Worm (Caenorhabditis elegans) whole organism, L3 larva: ENCODE measurements around the gene mnk-1.

Experiments
- R02D3.7 ChIP-seq: fragments of 150-350 bp; optimal IDR thresholded peaks from 2 replicates; lab custom pipeline; 2014; ENCODE audit warnings: missing biosample characterization, missing genetic modification characterization
- ZK546.5 ChIP-seq: sonication (generic microtip); optimal IDR thresholded peaks from 2 replicates; lab custom pipeline; 2017; ENCODE audit warnings: missing biosample characterization, missing genetic modification characterization
- aly-2 ChIP-seq: fragments of 150-350 bp; optimal IDR thresholded peaks from 2 replicates; lab custom pipeline; 2014; ENCODE audit warnings: missing biosample characterization, missing genetic modification characterization
- ama-1 ChIP-seq: fragments of 150-350 bp; optimal IDR thresholded peaks from 2 replicates; lab custom pipeline; 2018
- ceh-16 ChIP-seq: sonication (generic microtip); optimal IDR thresholded peaks from 2 replicates; lab custom pipeline; 2017; ENCODE audit warnings: missing biosample characterization, missing genetic modification characterization
- ceh-28 ChIP-seq: fragments of 150-350 bp; optimal IDR thresholded peaks from 2 replicates; lab custom pipeline; 2014; ENCODE audit warnings: missing biosample characterization, missing genetic modification reagents, missing genetic modification characterization
- ceh-82 ChIP-seq: fragments of 150-350 bp; optimal IDR thresholded peaks from 2 replicates; lab custom pipeline; 2014; ENCODE audit warnings: missing biosample characterization, missing genetic modification characterization
- ceh-9 ChIP-seq: sonication (generic microtip); optimal IDR thresholded peaks from 2 replicates; lab custom pipeline; 2018; ENCODE audit warnings: missing biosample characterization, missing genetic modification characterization
- daf-12 ChIP-seq: fragments of 150-350 bp; optimal IDR thresholded peaks from 2 replicates; lab custom pipeline; 2014; ENCODE audit warnings: missing biosample characterization, missing genetic modification reagents, missing genetic modification characterization
- egl-27 ChIP-seq: sonication (generic microtip); optimal IDR thresholded peaks from 4 replicates; lab custom pipeline; 2017; ENCODE audit warnings: missing biosample characterization, missing genetic modification reagents, missing genetic modification characterization
- egl-5 ChIP-seq: fragments of 150-350 bp; optimal IDR thresholded peaks from 2 replicates; lab custom pipeline; 2017; ENCODE audit warnings: missing biosample characterization, missing genetic modification reagents, missing genetic modification characterization, inconsistent platforms
- elt-1 ChIP-seq: fragments of 150-350 bp; optimal IDR thresholded peaks from 2 replicates; lab custom pipeline; 2014; ENCODE audit warnings: missing biosample characterization, missing genetic modification characterization
- elt-2 ChIP-seq: sonication (generic microtip); optimal IDR thresholded peaks from 2 replicates; lab custom pipeline; 2016; ENCODE audit warnings: missing genetic modification reagents, mild to moderate bottlenecking, missing genetic modification characterization, missing compliant biosample characterization
- elt-3 ChIP-seq, 3 experiments: fragments of 150-350 bp in 1 of 3; sonication (generic microtip) in 2 of 3; optimal IDR thresholded peaks; 2 replicates in 2 of 3; 4 replicates in 1 of 3; lab custom pipeline; 2014 to 2017; ENCODE audit warnings: missing biosample characterization in 3 of 3, missing genetic modification characterization in 3 of 3
- eor-1 ChIP-seq, 2 experiments: fragments of 150-350 bp; optimal IDR thresholded peaks; 2 replicates each; lab custom pipeline; 2014 to 2018; ENCODE audit warnings: missing biosample characterization in 2 of 2, missing genetic modification characterization in 2 of 2
- fkh-10 ChIP-seq: sonication (generic microtip); optimal IDR thresholded peaks from 2 replicates; lab custom pipeline; 2017; ENCODE audit warnings: missing biosample characterization, missing genetic modification reagents, missing genetic modification characterization
- fkh-2 ChIP-seq: fragments of 150-350 bp; optimal IDR thresholded peaks from 2 replicates; lab custom pipeline; 2014; ENCODE audit warnings: missing biosample characterization, missing genetic modification reagents, missing genetic modification characterization
- fos-1 ChIP-seq: fragments of 150-350 bp; optimal IDR thresholded peaks from 2 replicates; lab custom pipeline; 2014; ENCODE audit warnings: missing biosample characterization, missing genetic modification characterization
- hmg-11 ChIP-seq: sonication (generic microtip); optimal IDR thresholded peaks from 2 replicates; lab custom pipeline; 2016; ENCODE audit warnings: missing genetic modification characterization, missing compliant biosample characterization
- jun-1 ChIP-seq: fragments of 150-350 bp; optimal IDR thresholded peaks from 2 replicates; lab custom pipeline; 2014; ENCODE audit warnings: missing biosample characterization, missing genetic modification reagents, missing genetic modification characterization
- lin-15B ChIP-seq: fragments of 150-350 bp; optimal IDR thresholded peaks from 2 replicates; lab custom pipeline; 2014; ENCODE audit warnings: missing biosample characterization, missing genetic modification characterization
- lin-39 ChIP-seq: fragments of 150-350 bp; optimal IDR thresholded peaks from 2 replicates; lab custom pipeline; 2018; ENCODE audit warnings: missing biosample characterization, missing genetic modification reagents, missing genetic modification characterization
- lsy-12 ChIP-seq: sonication (generic microtip); optimal IDR thresholded peaks from 2 replicates; lab custom pipeline; 2016; ENCODE audit warnings: mild to moderate bottlenecking, missing genetic modification characterization, missing compliant biosample characterization
- mdl-1 ChIP-seq: fragments of 150-350 bp; optimal IDR thresholded peaks from 2 replicates; lab custom pipeline; 2014; ENCODE audit warnings: missing biosample characterization, missing genetic modification characterization
- mml-1 ChIP-seq: fragments of 150-350 bp; sonication (generic microtip); optimal IDR thresholded peaks from 3 replicates; lab custom pipeline; 2014; ENCODE audit warnings: missing biosample characterization, missing genetic modification characterization
- nfya-1 ChIP-seq: sonication (generic microtip); optimal IDR thresholded peaks from 2 replicates; lab custom pipeline; 2017; ENCODE audit warnings: missing genetic modification characterization, mild to moderate bottlenecking, missing compliant biosample characterization, antibody characterized with exemption, moderate library complexity; ENCODE audit not compliant: insufficient read depth
- nhr-11 ChIP-seq: fragments of 150-350 bp; optimal IDR thresholded peaks from 2 replicates; lab custom pipeline; 2014; ENCODE audit warnings: missing biosample characterization, missing genetic modification characterization
- nhr-12 ChIP-seq: fragments of 150-350 bp; optimal IDR thresholded peaks from 2 replicates; lab custom pipeline; 2014; ENCODE audit warnings: missing biosample characterization, missing genetic modification characterization
- nhr-23 ChIP-seq: fragments of 150-350 bp; optimal IDR thresholded peaks from 2 replicates; lab custom pipeline; 2014; ENCODE audit warnings: missing biosample characterization, missing genetic modification reagents, missing genetic modification characterization
- nhr-237 ChIP-seq: fragments of 150-350 bp; optimal IDR thresholded peaks from 2 replicates; lab custom pipeline; 2014; ENCODE audit warnings: missing biosample characterization, missing genetic modification characterization
- nhr-25 ChIP-seq: sonication (generic microtip); optimal IDR thresholded peaks from 2 replicates; lab custom pipeline; 2017; ENCODE audit warnings: missing biosample characterization, missing genetic modification characterization
- nhr-28 ChIP-seq: fragments of 150-350 bp; optimal IDR thresholded peaks from 2 replicates; lab custom pipeline; 2014; ENCODE audit warnings: missing biosample characterization, missing genetic modification characterization
- nhr-43 ChIP-seq: sonication (generic microtip); optimal IDR thresholded peaks from 2 replicates; lab custom pipeline; 2016; ENCODE audit warnings: mild to moderate bottlenecking, missing genetic modification characterization, missing compliant biosample characterization; ENCODE audit not compliant: poor library complexity, severe bottlenecking
- nhr-67 ChIP-seq: fragments of 150-350 bp; optimal IDR thresholded peaks from 2 replicates; lab custom pipeline; 2014; ENCODE audit warnings: missing biosample characterization, missing genetic modification characterization
- nhr-76 ChIP-seq: fragments of 150-350 bp; sonication (generic microtip); optimal IDR thresholded peaks from 5 replicates; lab custom pipeline; 2014; ENCODE audit warnings: missing biosample characterization, missing genetic modification characterization
- nhr-77 ChIP-seq: fragments of 150-350 bp; optimal IDR thresholded peaks from 2 replicates; lab custom pipeline; 2014; ENCODE audit warnings: missing biosample characterization, missing genetic modification characterization
- pha-4 ChIP-seq: fragments of 150-350 bp; optimal IDR thresholded peaks from 2 replicates; lab custom pipeline; 2014; ENCODE audit warnings: missing biosample characterization, missing genetic modification reagents, missing genetic modification characterization
- pqm-1 ChIP-seq: fragments of 150-350 bp; optimal IDR thresholded peaks from 2 replicates; lab custom pipeline; 2017; ENCODE audit warnings: missing biosample characterization, missing genetic modification characterization, inconsistent platforms
- sea-2 ChIP-seq: fragments of 150-350 bp; sonication (generic microtip); optimal IDR thresholded peaks from 4 replicates; lab custom pipeline; 2014; ENCODE audit warnings: missing biosample characterization, missing genetic modification reagents, missing genetic modification characterization
- skn-1 ChIP-seq: fragments of 150-350 bp; optimal IDR thresholded peaks from 2 replicates; lab custom pipeline; 2014; ENCODE audit warnings: missing biosample characterization, missing genetic modification characterization
- snpc-4 ChIP-seq: fragments of 150-350 bp; optimal IDR thresholded peaks from 2 replicates; lab custom pipeline; 2014; ENCODE audit warnings: missing biosample characterization, missing genetic modification characterization
- tbx-2 ChIP-seq: sonication (generic microtip); optimal IDR thresholded peaks from 2 replicates; lab custom pipeline; 2016; ENCODE audit warnings: mild to moderate bottlenecking, missing genetic modification characterization, missing compliant biosample characterization
- unc-39 ChIP-seq: sonication (generic microtip); optimal IDR thresholded peaks from 4 replicates; lab custom pipeline; 2017; ENCODE audit warnings: missing biosample characterization, missing genetic modification characterization
- unc-62 ChIP-seq: fragments of 150-350 bp; sonication (generic microtip); optimal IDR thresholded peaks from 4 replicates; lab custom pipeline; 2014; ENCODE audit warnings: missing biosample characterization, missing genetic modification reagents, missing genetic modification characterization
- zag-1 ChIP-seq: fragments of 150-350 bp; optimal IDR thresholded peaks from 2 replicates; lab custom pipeline; 2014; ENCODE audit warnings: missing biosample characterization, missing genetic modification characterization
- ztf-11 ChIP-seq: fragments of 150-350 bp; optimal IDR thresholded peaks from 2 replicates; lab custom pipeline; 2014; ENCODE audit warnings: missing biosample characterization, missing genetic modification characterization
- ztf-4 ChIP-seq: fragments of 150-350 bp; optimal IDR thresholded peaks from 2 replicates; lab custom pipeline; 2014; ENCODE audit warnings: missing biosample characterization, missing genetic modification characterization

The mnk-1 gene

ce11 chrII:10542654-10543456, 12.0 kb downstream of the mnk-1 start (continued):
- no peak for TF ChIP-seq nhr-237 (tag; lab: Kevin White, UChicago)
- no peak for TF ChIP-seq unc-62
- no peak for TF ChIP-seq fkh-2 (tag; lab: Kevin White, UChicago)
- no peak for TF ChIP-seq elt-1
- no peak for TF ChIP-seq mdl-1 (tag; lab: Kevin White, UChicago)
- TF ChIP-seq nfya-1 (tag; lab: Kevin White, UChicago) = peak; percentile 40

ce11 chrII:10541923-10542486, 12.8 kb downstream of the mnk-1 start, which contains the start of gene pro-1:
TSS of gene pro-1 (minus strand) at chrII:10541996.
- TF ChIP-seq fkh-10 (no peak), ztf-11 (tag; lab: Kevin White, UChicago) (no peak), nfya-1 (tag; lab: Kevin White, UChicago) (peak; percentile 66), zag-1 (tag; lab: Kevin White, UChicago) (no peak), daf-12 (tag; lab: Kevin White, UChicago) (no peak), jun-1 (tag; lab: Kevin White, UChicago) (peak; percentile 57), snpc-4 (no peak), sea-2 (GFP tag; lab: Kevin White, UChicago) (no peak), nhr-237 (tag; lab: Kevin White, UChicago) (no peak), fos-1 (tag; lab: Kevin White, UChicago) (no peak), lin-15B (tag; lab: Kevin White, UChicago) (peak; percentile 42), R02D3.7 (tag; lab: Kevin White, UChicago) (peak; percentile 96), egl-5 (tag; lab: Kevin White, UChicago) (no peak), ceh-9 (tag; lab: Kevin White, UChicago) (no peak), egl-27 (tag; lab: Kevin White, UChicago) (no peak), elt-3 (tag; optimal IDR thresholded peaks at IDR 0.05; lab: Kevin White, UChicago) (no peak), fkh-2 (tag; lab: Kevin White, UChicago) (no peak), nhr-23 (tag; lab: Kevin White, UChicago) (peak; percentile 79), nhr-76 (tag; lab: Kevin White, UChicago) (no peak), nhr-43 (tag; lab: Kevin White, UChicago) (peak; percentile 79), nhr-25 (tag; lab: Kevin White, UChicago) (peak; percentile 62), pqm-1 (tag; lab: Kevin White, UChicago) (peak; percentile 51), unc-62 (no peak), ceh-28 (tag; lab: Kevin White, UChicago) (peak; percentile 34), nhr-12 (no peak), unc-39 (tag; lab: Kevin White, UChicago) (no peak), ceh-16 (no peak), nhr-28 (tag; lab: Kevin White, UChicago) (peak; percentile 29), lsy-12 (tag; lab: Kevin White, UChicago) (peak; percentile 95), elt-1 (no peak), tbx-2 (tag; lab: Kevin White, UChicago) (peak; percentile 60), elt-2 (peak; percentile 56), skn-1 (peak; percentile 74), ama-1 (lab: Kevin White, UChicago) (peak; percentile 97), ztf-4 (tag; lab: Kevin White, UChicago) (peak; percentile 78), nhr-67 (no peak), aly-2 (peak; percentile 32), nhr-11 (tag; lab: Kevin White, UChicago) (no peak), ceh-82 (no peak), pha-4 (tag; lab: Kevin White, UChicago) (peak; percentile 91), mdl-1 (tag; lab: Kevin White, UChicago) (no peak), eor-1 (tag; optimal IDR thresholded peaks at IDR 0.05; lab: Kevin White, UChicago) (no peak), mml-1 (no peak), lin-39 (tag; lab: Kevin White, UChicago) (peak; percentile 62), ZK546.5 (tag; lab: Kevin White, UChicago) (peak; percentile 23), hmg-11 (peak; percentile 4), nhr-77 (tag; lab: Kevin White, UChicago) (no peak)
